Worm (Caenorhabditis elegans): ENCODE results near the gene rpn-3.

rpn-3 gene

DNA sequence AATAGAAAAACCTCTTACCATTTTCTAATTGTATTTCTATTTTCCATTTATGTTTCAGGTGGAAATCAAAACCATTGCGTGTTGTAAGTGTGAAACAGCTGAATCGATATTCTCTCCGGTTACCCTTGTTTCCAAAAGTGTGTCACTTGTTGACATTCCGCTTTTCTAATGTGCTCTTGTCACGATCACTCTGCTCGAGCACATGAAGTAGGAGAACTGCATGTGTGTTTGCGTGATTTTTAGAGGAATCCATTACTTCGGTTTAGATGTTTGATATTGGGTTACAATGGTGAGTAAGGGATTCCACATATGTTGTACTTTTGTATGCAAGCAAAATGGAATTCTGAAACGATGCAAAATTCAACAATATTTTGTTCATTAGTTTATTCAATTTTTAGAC lies 3.3 kb downstream of the rpn-3 start:
- no peak for TF ChIP-seq dao-5 (tag; optimal IDR thresholded peaks at IDR 0.05)
- no peak for TF ChIP-seq W03F9.2 (tag; optimal IDR thresholded peaks at IDR 0.05)
- TF ChIP-seq him-1 (tag; optimal IDR thresholded peaks at IDR 0.05), result no peak

DNA sequence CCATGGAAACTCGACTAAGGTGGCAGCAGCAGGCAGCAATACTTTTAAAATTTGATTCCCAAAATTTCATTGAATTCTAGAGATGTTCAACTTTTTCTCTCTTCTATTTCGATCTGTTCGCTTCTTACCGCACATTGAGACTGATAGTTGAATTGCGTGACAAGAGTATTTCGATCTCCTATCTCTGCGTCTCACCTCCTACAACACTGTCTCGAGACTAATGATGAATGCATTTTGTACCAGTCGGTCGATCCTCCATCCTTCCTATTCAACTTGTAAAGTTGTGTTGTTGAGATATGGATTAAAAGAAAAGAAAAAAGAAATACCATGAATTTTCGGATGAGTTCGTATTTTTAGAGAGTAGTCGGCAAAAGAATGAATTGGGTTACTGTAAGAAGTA lies 4.0 kb downstream of the rpn-3 start:
- no peak for TF ChIP-seq W03F9.2 (tag; optimal IDR thresholded peaks at IDR 0.05)
- no peak for TF ChIP-seq dao-5 (tag; optimal IDR thresholded peaks at IDR 0.05)
- no peak for TF ChIP-seq him-1 (tag; optimal IDR thresholded peaks at IDR 0.05)

ce11 chrIII:8457605-8458004 lies 10.5 kb downstream of the rpn-3 start:
- TF ChIP-seq him-1 (tag; optimal IDR thresholded peaks at IDR 0.05) (no peak), W03F9.2 (tag; optimal IDR thresholded peaks at IDR 0.05) (no peak), dao-5 (tag; optimal IDR thresholded peaks at IDR 0.05) (no peak)

DNA sequence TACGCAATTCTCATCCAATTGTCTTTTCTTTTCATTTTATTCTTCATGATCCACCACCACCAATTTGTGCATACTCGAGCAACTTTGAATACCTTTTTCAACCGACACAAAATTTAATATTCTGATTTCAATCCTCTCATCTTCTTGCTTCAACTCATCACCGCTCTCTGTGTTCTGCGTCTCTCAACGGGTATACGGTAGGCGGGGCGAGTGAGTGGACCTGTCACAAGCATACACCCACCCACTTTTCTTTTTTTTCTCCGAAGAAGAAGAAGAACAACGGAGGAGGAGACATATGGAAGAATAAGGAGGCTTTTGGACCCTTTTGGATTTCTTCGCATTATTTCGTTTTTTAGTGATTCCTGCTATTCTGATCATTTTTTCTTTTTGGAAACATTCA lies 14.3 kb downstream of the rpn-3 start:
- TF ChIP-seq dao-5 (tag; optimal IDR thresholded peaks at IDR 0.05), result no peak
- TF ChIP-seq him-1 (tag; optimal IDR thresholded peaks at IDR 0.05), result no peak
- TF ChIP-seq W03F9.2 (tag; optimal IDR thresholded peaks at IDR 0.05), result no peak

DNA sequence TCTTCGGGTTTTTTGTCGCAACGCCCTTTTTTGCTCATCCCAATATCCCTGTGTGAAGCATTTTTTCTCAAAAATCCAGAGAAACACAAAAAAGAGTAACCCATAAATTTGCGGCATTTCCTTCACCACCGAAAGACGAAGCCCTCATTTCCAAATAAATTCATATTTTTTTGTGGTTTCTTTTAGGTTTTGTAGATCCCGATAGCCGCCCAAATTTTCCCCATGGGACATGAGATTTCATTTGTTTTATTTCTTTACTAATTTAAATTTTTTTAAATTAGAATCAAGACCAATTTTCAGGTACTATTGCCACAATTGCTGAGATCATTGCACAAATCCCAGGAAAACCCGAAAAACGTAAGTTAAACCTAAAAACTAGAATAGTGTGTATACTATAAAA lies 19.6 kb downstream of the rpn-3 start, which contains the start of gene mig-39:
Gene mig-39, plus strand, starts transcription at position 301 of the 400 bp plus-strand sequence.
- TF ChIP-seq dao-5 (tag; optimal IDR thresholded peaks at IDR 0.05) (no peak), him-1 (tag; optimal IDR thresholded peaks at IDR 0.05) (no peak), W03F9.2 (tag; optimal IDR thresholded peaks at IDR 0.05) (no peak)

DNA sequence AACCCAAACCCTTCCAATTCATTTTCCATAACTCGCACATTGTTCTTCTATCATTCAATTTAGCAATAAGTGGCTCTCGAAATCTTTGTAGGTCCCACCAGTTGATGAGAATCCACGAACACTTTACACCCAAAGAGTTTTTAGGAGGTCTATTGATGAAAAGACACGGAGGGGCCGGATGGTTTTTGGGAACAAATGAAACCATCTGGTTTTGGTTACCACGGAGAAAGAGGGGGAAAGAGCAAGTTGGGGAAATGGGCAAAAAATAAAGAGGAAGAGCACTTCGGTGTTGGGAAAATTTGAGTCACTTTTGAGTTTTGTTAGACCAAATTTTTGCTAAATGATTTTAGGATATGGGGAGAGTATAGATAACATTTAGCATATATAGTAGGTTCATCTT lies 20.4 kb downstream of the rpn-3 start:
- TF ChIP-seq him-1 (tag; optimal IDR thresholded peaks at IDR 0.05) (no peak), W03F9.2 (tag; optimal IDR thresholded peaks at IDR 0.05) (no peak), dao-5 (tag; optimal IDR thresholded peaks at IDR 0.05) (no peak)

- TF ChIP-seq dao-5 (tag; optimal IDR thresholded peaks at IDR 0.05) (no peak), W03F9.2 (tag; optimal IDR thresholded peaks at IDR 0.05) (no peak), him-1 (tag; optimal IDR thresholded peaks at IDR 0.05) (no peak)
Observed at ce11 chrIII:8473292-8473691, 26.1 kb downstream of the rpn-3 start.

DNA sequence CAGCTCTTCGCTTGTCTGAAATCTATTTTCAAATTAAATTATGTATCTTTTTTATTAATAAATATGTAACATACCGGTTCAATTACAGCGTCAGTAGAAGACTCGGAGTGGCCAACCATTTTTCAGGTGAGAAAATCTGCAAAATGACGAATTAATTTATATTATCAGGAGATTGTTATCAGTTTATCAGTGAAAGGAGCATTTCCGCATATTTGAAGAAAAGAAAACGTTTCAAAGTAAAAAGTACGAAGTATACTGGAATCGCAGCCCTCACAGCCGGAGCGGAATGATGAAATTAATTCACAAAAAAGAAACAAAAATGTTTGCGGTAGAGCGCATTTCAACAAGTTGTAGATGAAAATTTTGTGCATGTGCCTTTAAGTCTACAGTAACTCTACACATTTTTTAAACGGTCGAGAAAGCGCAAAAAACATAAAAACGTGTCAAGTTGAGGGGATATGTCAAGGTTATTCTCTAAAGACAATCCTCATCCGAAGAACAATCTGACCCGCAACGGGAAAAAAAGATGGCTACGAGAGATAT lies 32.2 kb downstream of the rpn-3 start:
- TF ChIP-seq dao-5 (tag; optimal IDR thresholded peaks at IDR 0.05) (no peak), W03F9.2 (tag; optimal IDR thresholded peaks at IDR 0.05) (no peak), him-1 (tag; optimal IDR thresholded peaks at IDR 0.05) (no peak)

ce11 chrIII:8480355-8480754 lies 33.2 kb downstream of the rpn-3 start, which contains the start of gene F42H10.6:
TSS of gene F42H10.6 (minus strand) at chrIII:8480455.
- TF ChIP-seq dao-5 (tag; optimal IDR thresholded peaks at IDR 0.05) (no peak), W03F9.2 (tag; optimal IDR thresholded peaks at IDR 0.05) (no peak), him-1 (tag; optimal IDR thresholded peaks at IDR 0.05) (no peak)

DNA sequence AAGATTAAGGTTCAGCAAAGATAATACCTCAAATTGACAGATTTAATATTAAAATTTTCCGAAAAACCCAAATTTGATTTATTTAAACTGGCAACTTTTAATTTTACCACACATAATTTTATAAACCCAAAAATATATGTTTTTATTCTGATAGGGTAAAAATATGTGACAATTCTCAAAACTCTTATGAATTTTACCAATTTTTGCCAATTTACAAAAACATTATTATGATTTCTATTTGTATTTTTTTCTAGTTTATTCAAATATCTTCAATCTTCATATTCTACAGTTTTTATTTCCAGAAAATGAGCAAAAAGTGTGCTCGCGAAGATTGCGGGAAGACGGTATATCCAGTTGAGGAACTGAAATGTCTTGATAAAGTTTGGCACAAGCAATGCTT lies 36.7 kb downstream of the rpn-3 start, which contains the start of gene F42H10.3:
Gene F42H10.3, plus strand, starts transcription at position 301 of the 400 bp plus-strand sequence.
- no peak for TF ChIP-seq him-1 (tag; optimal IDR thresholded peaks at IDR 0.05)

DNA sequence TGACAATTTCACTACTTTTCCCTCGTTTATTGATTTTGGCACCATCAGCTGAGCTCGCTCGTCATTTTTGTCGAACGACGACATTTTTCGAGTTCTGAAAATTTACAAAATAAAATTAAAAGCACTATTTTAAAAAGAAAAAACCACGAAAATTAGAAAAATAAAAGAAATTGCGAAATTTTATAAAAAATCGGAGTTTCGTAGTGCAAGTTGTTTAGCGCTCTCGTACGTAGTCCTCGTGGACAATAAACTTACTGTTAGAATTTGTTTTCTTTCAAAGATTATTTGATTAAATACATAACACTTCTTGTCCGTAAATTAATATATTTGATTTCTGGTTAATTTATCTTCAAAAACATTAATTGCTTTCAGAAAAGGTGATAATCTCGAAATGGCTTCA lies 43.1 kb downstream of the rpn-3 start, which contains the start of the genes ess-2 and F42H10.2:
Gene ess-2, minus strand, starts transcription at position 99 of the 400 bp plus-strand sequence.
Gene F42H10.2, plus strand, starts transcription at position 367 of the 400 bp plus-strand sequence.
- no peak for TF ChIP-seq him-1 (tag; optimal IDR thresholded peaks at IDR 0.05)
- no peak for TF ChIP-seq W03F9.2 (tag; optimal IDR thresholded peaks at IDR 0.05)
- TF ChIP-seq dao-5 (tag; optimal IDR thresholded peaks at IDR 0.05), result no peak

DNA sequence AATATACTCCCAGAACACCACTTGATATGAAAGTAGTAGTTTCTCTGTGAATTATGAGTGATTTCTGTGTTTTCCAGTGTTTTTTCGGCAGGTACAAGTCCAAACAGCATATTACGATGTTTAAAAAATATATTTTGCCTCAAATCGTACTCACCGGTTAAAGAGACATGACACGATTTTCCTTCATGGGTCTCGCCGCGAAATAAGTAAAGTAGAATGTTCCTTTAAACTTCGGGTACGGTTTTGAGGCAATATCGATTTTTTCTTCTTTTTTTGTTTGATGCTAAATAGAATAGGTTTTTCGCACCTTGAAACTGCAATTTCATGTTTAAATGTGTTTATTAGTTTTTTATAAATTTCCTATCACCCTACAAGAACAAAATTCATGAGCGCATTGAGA lies 44.8 kb downstream of the rpn-3 start:
- TF ChIP-seq him-1 (tag; optimal IDR thresholded peaks at IDR 0.05), result no peak
- TF ChIP-seq W03F9.2 (tag; optimal IDR thresholded peaks at IDR 0.05), result no peak
- no peak for TF ChIP-seq dao-5 (tag; optimal IDR thresholded peaks at IDR 0.05)

DNA sequence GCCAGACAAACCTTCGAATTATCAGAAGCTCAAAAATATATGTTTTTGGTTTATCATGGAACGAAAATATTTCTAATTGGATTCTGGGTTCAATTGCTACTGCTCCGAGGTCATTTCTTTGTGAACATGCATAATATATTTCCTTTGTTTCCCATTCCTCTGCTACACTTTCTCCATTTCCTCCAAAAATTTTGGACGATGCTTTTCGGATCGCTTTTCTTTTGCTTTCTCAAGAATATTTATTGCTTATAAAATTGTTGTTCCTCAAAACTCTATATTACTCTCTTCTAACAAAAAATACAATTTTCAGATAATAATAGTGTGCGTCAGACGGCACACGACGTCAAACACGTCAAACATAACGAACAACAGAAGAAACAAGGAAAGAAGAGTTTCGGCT lies 47.6 kb downstream of the rpn-3 start, which contains the start of gene pac-1:
Gene pac-1, plus strand, starts transcription at position 301 of the 400 bp plus-strand sequence.
- TF ChIP-seq W03F9.2 (tag; optimal IDR thresholded peaks at IDR 0.05), result no peak
- no peak for TF ChIP-seq dao-5 (tag; optimal IDR thresholded peaks at IDR 0.05)
- TF ChIP-seq him-1 (tag; optimal IDR thresholded peaks at IDR 0.05), result no peak
